Fruit fly (Drosophila melanogaster) whole organism, prepupa: ENCODE results near the gene Acsx1L.

Experiments
- CG10631 ChIP-seq: fragments of 200-800 bp; sonication (Bioruptor generic); optimal IDR thresholded peaks from 2 replicates; lab custom pipeline; 2016; ENCODE audit warnings: missing biosample characterization, missing genetic modification characterization
- CG11294 ChIP-seq: fragments of 200-800 bp; sonication (Bioruptor generic); IDR thresholded peaks from 2 replicates; pipeline ENCODE4 v1.3.6; 2022; ENCODE audit warnings: missing biosample characterization, missing genetic modification characterization
- CG11902 ChIP-seq: fragments of 200-800 bp; sonication (Bioruptor generic); optimal IDR thresholded peaks from 3 replicates; lab custom pipeline; 2016; ENCODE audit warnings: missing biosample characterization, missing genetic modification characterization
- CG15336 ChIP-seq: fragments of 200-800 bp; sonication (Bioruptor generic); IDR thresholded peaks from 2 replicates; pipeline ENCODE4 v1.3.6; 2022; ENCODE audit warnings: missing biosample characterization, missing genetic modification characterization
- CG1621 ChIP-seq: fragments of 200-800 bp; sonication (Bioruptor generic); optimal IDR thresholded peaks from 3 replicates; lab custom pipeline; 2018; ENCODE audit warnings: missing biosample characterization, mild to moderate bottlenecking, missing genetic modification characterization
- CG16779 ChIP-seq: fragments of 200-800 bp; sonication (Bioruptor generic); optimal IDR thresholded peaks from 3 replicates; lab custom pipeline; 2017; ENCODE audit warnings: missing biosample characterization, mild to moderate bottlenecking, missing genetic modification characterization
- CG3032 ChIP-seq: fragments of 200-800 bp; optimal IDR thresholded peaks from 2 replicates; lab custom pipeline; 2019; ENCODE audit warnings: missing biosample characterization, mild to moderate bottlenecking, missing genetic modification characterization, moderate library complexity
- CG31627 ChIP-seq: fragments of 200-800 bp; sonication (Bioruptor generic); optimal IDR thresholded peaks from 3 replicates; lab custom pipeline; 2016; ENCODE audit warnings: missing biosample characterization, missing genetic modification characterization
- CG4318 ChIP-seq: fragments of 200-800 bp; sonication (Bioruptor generic); optimal IDR thresholded peaks from 3 replicates; lab custom pipeline; 2017; ENCODE audit warnings: missing biosample characterization, mild to moderate bottlenecking, missing genetic modification characterization
- CG6163 ChIP-seq: fragments of 200-800 bp; sonication (Bioruptor generic); IDR thresholded peaks from 3 replicates; pipeline ENCODE4 v1.3.6; 2022; ENCODE audit warnings: missing biosample characterization, missing genetic modification characterization
- CG6792 ChIP-seq: fragments of 200-800 bp; sonication (Bioruptor generic); optimal IDR thresholded peaks from 3 replicates; lab custom pipeline; 2016; ENCODE audit warnings: missing biosample characterization, missing genetic modification characterization
- CG6808 ChIP-seq: fragments of 200-800 bp; sonication (Bioruptor generic); optimal IDR thresholded peaks from 3 replicates; lab custom pipeline; 2017; ENCODE audit warnings: missing biosample characterization, missing genetic modification characterization, mild to moderate bottlenecking, moderate library complexity, missing genetic modification reagents
- CG7368 ChIP-seq: fragments of 200-800 bp; sonication (Bioruptor generic); optimal IDR thresholded peaks from 3 replicates; lab custom pipeline; 2016; ENCODE audit warnings: missing biosample characterization, missing genetic modification characterization
- CG8119 ChIP-seq: fragments of 200-800 bp; sonication (Bioruptor generic); IDR thresholded peaks from 3 replicates; pipeline ENCODE4 v1.3.6; 2022; ENCODE audit warnings: missing biosample characterization, missing genetic modification characterization
- CG9139 ChIP-seq: fragments of 200-800 bp; sonication (Bioruptor generic); optimal IDR thresholded peaks from 3 replicates; lab custom pipeline; 2017; ENCODE audit warnings: missing biosample characterization, mild to moderate bottlenecking, missing genetic modification characterization
- Eip75B ChIP-seq: fragments of 200-800 bp; sonication (Bioruptor generic); optimal IDR thresholded peaks from 3 replicates; lab custom pipeline; 2016; ENCODE audit warnings: missing biosample characterization, missing genetic modification characterization
- Eip78C ChIP-seq: fragments of 200-800 bp; sonication (Bioruptor generic); peaks from one replicate; lab custom pipeline; 2016; ENCODE audit warnings: missing biosample characterization, missing genetic modification characterization
- Eip93F ChIP-seq: fragments of 200-800 bp; sonication (Bioruptor generic); optimal IDR thresholded peaks from 2 replicates; lab custom pipeline; 2016; ENCODE audit warnings: missing biosample characterization, mild to moderate bottlenecking, missing genetic modification characterization
- Ets96B ChIP-seq: fragments of 200-800 bp; optimal IDR thresholded peaks from 2 replicates; lab custom pipeline; 2019; ENCODE audit warnings: missing biosample characterization, mild to moderate bottlenecking, missing genetic modification characterization, moderate library complexity
- Gug ChIP-seq: fragments of 200-800 bp; sonication (Bioruptor generic); IDR thresholded peaks from 2 replicates; pipeline ENCODE4 v1.3.6; 2022; ENCODE audit warnings: missing biosample characterization, missing genetic modification characterization
- Hr39 ChIP-seq: fragments of 200-800 bp; sonication (Bioruptor generic); optimal IDR thresholded peaks from 2 replicates; lab custom pipeline; 2016; ENCODE audit warnings: missing biosample characterization, missing genetic modification characterization
- Hr4 ChIP-seq: fragments of 200-800 bp; sonication (Bioruptor generic); optimal IDR thresholded peaks from 3 replicates; lab custom pipeline; 2016; ENCODE audit warnings: missing biosample characterization, missing genetic modification characterization
- Lpt ChIP-seq: fragments of 200-800 bp; sonication (Bioruptor generic); optimal IDR thresholded peaks from 3 replicates; lab custom pipeline; 2016; ENCODE audit warnings: missing biosample characterization, missing genetic modification characterization
- Met ChIP-seq: fragments of 200-800 bp; sonication (Bioruptor generic); optimal IDR thresholded peaks from 3 replicates; lab custom pipeline; 2016; ENCODE audit warnings: missing biosample characterization, missing genetic modification characterization
- Sox102F ChIP-seq: fragments of 200-800 bp; sonication (Bioruptor generic); optimal IDR thresholded peaks from 2 replicates; lab custom pipeline; 2016; ENCODE audit warnings: missing biosample characterization, mild to moderate bottlenecking, missing genetic modification characterization
- Sox14 ChIP-seq: fragments of 200-800 bp; sonication (Bioruptor generic); optimal IDR thresholded peaks from 3 replicates; lab custom pipeline; 2016; ENCODE audit warnings: missing biosample characterization, missing genetic modification characterization
- achi ChIP-seq: fragments of 200-800 bp; sonication (Bioruptor generic); optimal IDR thresholded peaks from 3 replicates; lab custom pipeline; 2016; ENCODE audit warnings: missing biosample characterization, missing genetic modification characterization
- cyc ChIP-seq: fragments of 200-800 bp; sonication (Bioruptor generic); optimal IDR thresholded peaks from 3 replicates; lab custom pipeline; 2016; ENCODE audit warnings: missing biosample characterization, missing genetic modification characterization
- dac ChIP-seq: fragments of 200-800 bp; sonication (Bioruptor generic); optimal IDR thresholded peaks from 2 replicates; lab custom pipeline; 2017; ENCODE audit warnings: missing biosample characterization, mild to moderate bottlenecking, missing genetic modification characterization
- dsx ChIP-seq: fragments of 200-800 bp; optimal IDR thresholded peaks from 3 replicates; lab custom pipeline; 2019; ENCODE audit warnings: missing biosample characterization, mild to moderate bottlenecking, missing genetic modification characterization, moderate library complexity; ENCODE audit not compliant: poor library complexity, severe bottlenecking
- eg ChIP-seq: fragments of 200-800 bp; sonication (Bioruptor generic); IDR thresholded peaks from 3 replicates; pipeline ENCODE4 v1.3.6; 2022; ENCODE audit warnings: missing biosample characterization, missing genetic modification characterization
- esn ChIP-seq: fragments of 200-800 bp; sonication (Bioruptor generic); optimal IDR thresholded peaks from 2 replicates; lab custom pipeline; 2016; ENCODE audit warnings: missing biosample characterization, mild to moderate bottlenecking, missing genetic modification characterization, moderate library complexity
- fd85E ChIP-seq: fragments of 200-800 bp; sonication (Bioruptor generic); optimal IDR thresholded peaks from 3 replicates; lab custom pipeline; 2016; ENCODE audit warnings: missing biosample characterization, missing genetic modification characterization
- fkh ChIP-seq: fragments of 200-800 bp; sonication (Bioruptor generic); optimal IDR thresholded peaks from 3 replicates; lab custom pipeline; 2017; ENCODE audit warnings: missing biosample characterization, mild to moderate bottlenecking, missing genetic modification characterization, moderate library complexity
- lz ChIP-seq: fragments of 200-800 bp; sonication (Bioruptor generic); optimal IDR thresholded peaks from 3 replicates; lab custom pipeline; 2016; ENCODE audit warnings: missing biosample characterization, missing genetic modification characterization
- net ChIP-seq: fragments of 200-800 bp; sonication (Bioruptor generic); optimal IDR thresholded peaks from 3 replicates; lab custom pipeline; 2016; ENCODE audit warnings: missing biosample characterization, missing genetic modification characterization
- pdm3 ChIP-seq: fragments of 200-800 bp; sonication (Bioruptor generic); optimal IDR thresholded peaks from 3 replicates; lab custom pipeline; 2016; ENCODE audit warnings: missing biosample characterization, missing genetic modification characterization
- salr ChIP-seq, 2 experiments: fragments of 200-800 bp; sonication (Bioruptor generic); optimal IDR thresholded peaks; 3 replicates each; lab custom pipeline; 2016 to 2018; ENCODE audit warnings: missing biosample characterization in 2 of 2, missing genetic modification characterization in 2 of 2, mild to moderate bottlenecking in 1 of 2
- spab ChIP-seq: fragments of 200-800 bp; sonication (Bioruptor generic); optimal IDR thresholded peaks from 2 replicates; lab custom pipeline; 2017; ENCODE audit warnings: missing biosample characterization, mild to moderate bottlenecking, missing genetic modification characterization, missing genetic modification reagents
- topi ChIP-seq: fragments of 200-800 bp; sonication (Bioruptor generic); optimal IDR thresholded peaks from 3 replicates; lab custom pipeline; 2016; ENCODE audit warnings: missing biosample characterization, missing genetic modification characterization
- vri ChIP-seq: fragments of 200-800 bp; sonication (Bioruptor generic); optimal IDR thresholded peaks from 3 replicates; lab custom pipeline; 2016; ENCODE audit warnings: missing biosample characterization, mild to moderate bottlenecking, missing genetic modification characterization

Acsx1L gene

dm6 chr3R:19742893-19743292, 30.1 kb downstream of the Acsx1L start:
- TF ChIP-seq salr (GFP tag; optimal IDR thresholded peaks at IDR 0.05; lab: Kevin White, UChicago) (no peak), achi (GFP tag; lab: Kevin White, UChicago) (no peak), eg (GFP tag; lab: Robert Waterston, UW) (no peak), lz (no peak), Eip93F (GFP tag; lab: Kevin White, UChicago) (no peak), CG1621 (tag; lab: Kevin White, UChicago) (no peak), CG10631 (GFP tag; lab: Kevin White, UChicago) (no peak), esn (GFP tag; lab: Kevin White, UChicago) (no peak), CG11902 (no peak), Eip75B (no peak), CG15336 (GFP tag; lab: Robert Waterston, UW) (no peak)

dm6 chr3R:19730953-19731482, 42.0 kb downstream of the Acsx1L start:
- no peak for TF ChIP-seq Eip75B
- no peak for TF ChIP-seq Eip93F (GFP tag; lab: Kevin White, UChicago)
- TF ChIP-seq vri: no peak
- no peak for TF ChIP-seq Met (GFP tag; lab: Kevin White, UChicago)
- TF ChIP-seq CG3032: no peak
- no peak for TF ChIP-seq achi (GFP tag; lab: Kevin White, UChicago)
- TF ChIP-seq Gug (GFP tag; lab: Robert Waterston, UW): no peak

- TF ChIP-seq Met (GFP tag; lab: Kevin White, UChicago) (no peak), dsx (GFP tag; lab: Kevin White, UChicago) (no peak), Sox14 (GFP tag; lab: Kevin White, UChicago) (no peak), net (no peak), CG10631 (GFP tag; lab: Kevin White, UChicago) (no peak), Sox102F (GFP tag; lab: Kevin White, UChicago) (no peak), Eip93F (GFP tag; lab: Kevin White, UChicago) (no peak), topi (GFP tag; lab: Kevin White, UChicago) (no peak)
These were observed 42.6 kb downstream of the Acsx1L start, which contains the start of gene GluClalpha for dm6 chr3R:19730415-19730814. Gene GluClalpha, plus strand, starts transcription at chr3R:19730715.

DNA sequence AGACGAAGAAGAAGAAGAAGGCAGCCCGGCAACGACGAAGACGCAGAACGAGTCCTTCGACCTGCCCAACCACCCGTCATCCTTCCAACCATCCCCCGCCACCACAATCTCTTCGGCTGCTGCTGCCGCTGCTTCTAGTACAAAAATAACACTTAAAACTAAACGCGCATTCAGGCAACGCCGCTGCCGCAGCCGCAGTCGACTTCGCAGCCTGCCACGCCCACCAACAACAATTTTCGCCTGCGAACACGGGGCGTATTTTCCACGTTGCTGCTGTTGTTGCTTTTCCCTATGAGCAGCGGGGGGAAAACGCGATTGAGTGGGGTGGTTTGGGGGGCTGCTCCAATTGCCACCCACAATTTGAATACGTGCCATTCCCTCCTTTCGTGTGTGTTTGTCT, 45.2 kb downstream of the Acsx1L start:
- TF ChIP-seq CG9139 (GFP tag; lab: Kevin White, UChicago) (no peak), spab (GFP tag; lab: Kevin White, UChicago) (no peak), CG6792 (no peak), dac (GFP tag; lab: Kevin White, UChicago) (no peak), pdm3 (GFP tag; lab: Kevin White, UChicago) (no peak), CG10631 (GFP tag; lab: Kevin White, UChicago) (no peak), CG6163 (no peak), fkh (no peak), CG4318 (GFP tag; lab: Kevin White, UChicago) (no peak), Lpt (GFP tag; lab: Kevin White, UChicago) (no peak), net (no peak), cyc (GFP tag; lab: Kevin White, UChicago) (no peak), CG16779 (tag; lab: Kevin White, UChicago) (no peak), lz (no peak), esn (GFP tag; lab: Kevin White, UChicago) (no peak), fd85E (GFP tag; lab: Kevin White, UChicago) (no peak), Gug (GFP tag; lab: Robert Waterston, UW) (no peak), CG11902 (no peak)

- TF ChIP-seq dac (GFP tag; lab: Kevin White, UChicago) (no peak), dsx (GFP tag; lab: Kevin White, UChicago) (no peak), CG11294 (GFP tag; lab: Robert Waterston, UW) (no peak), Hr4 (GFP tag; lab: Kevin White, UChicago) (no peak), Eip78C (GFP tag; lab: Kevin White, UChicago) (no peak), Ets96B (tag; lab: Kevin White, UChicago) (no peak), Hr39 (GFP tag; lab: Kevin White, UChicago) (no peak), CG4318 (GFP tag; lab: Kevin White, UChicago) (no peak), CG31627 (GFP tag; lab: Kevin White, UChicago) (no peak), Sox14 (GFP tag; lab: Kevin White, UChicago) (no peak), CG7368 (GFP tag; lab: Kevin White, UChicago) (no peak), esn (GFP tag; lab: Kevin White, UChicago) (no peak), CG3032 (no peak), CG6808 (GFP tag; lab: Kevin White, UChicago) (no peak), CG8119 (GFP tag; lab: Robert Waterston, UW) (no peak), CG11902 (no peak), Lpt (GFP tag; lab: Kevin White, UChicago) (no peak), net (no peak)
- TF ChIP-seq, all 60 proteins: peak for 0
These were observed 47.4 kb downstream of the Acsx1L start for dm6 chr3R:19725584-19725983.
